Worm (Caenorhabditis elegans): ENCODE measurements around the gene C29A12.22.

DNA sequence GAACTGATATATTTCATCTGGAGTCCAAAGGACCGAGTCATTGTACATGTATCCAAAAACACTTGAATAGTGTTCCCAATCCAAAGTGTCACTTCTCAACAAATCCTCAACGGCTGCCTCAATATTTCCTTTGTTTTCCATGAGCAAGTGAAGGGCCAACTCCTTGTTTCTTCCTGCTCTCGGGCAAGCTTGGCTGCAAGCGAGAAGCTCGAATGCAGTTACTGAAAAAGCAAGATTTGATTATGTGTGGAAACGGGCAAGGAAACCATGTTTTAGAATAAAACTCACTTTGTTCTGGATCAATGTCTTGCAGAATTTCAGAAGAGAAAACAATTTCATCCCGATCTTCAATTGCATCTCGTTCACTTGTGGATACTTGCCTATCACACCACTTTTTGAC lies 42.3 kb downstream of the C29A12.22 start:
- TF ChIP-seq lin-29 (GFP tag; IDR thresholded peaks at IDR 0.05) (no peak), hif-1 (tag; optimal IDR thresholded peaks at IDR 0.05) (no peak), lir-3 (tag; optimal IDR thresholded peaks at IDR 0.05) (no peak), R02D3.7 (tag; optimal IDR thresholded peaks at IDR 0.05) (no peak), lsy-2 (tag; optimal IDR thresholded peaks at IDR 0.05) (no peak), pqm-1 (tag; optimal IDR thresholded peaks at IDR 0.05) (no peak), nhr-11 (tag; optimal IDR thresholded peaks at IDR 0.05) (no peak), dmd-8 (GFP tag; IDR thresholded peaks at IDR 0.05) (no peak), nhr-111 (GFP tag; optimal IDR thresholded peaks at IDR 0.05) (no peak), mdl-1 (tag; optimal IDR thresholded peaks at IDR 0.05) (no peak), unc-130 (GFP tag; optimal IDR thresholded peaks at IDR 0.05) (no peak), nhr-76 (tag; optimal IDR thresholded peaks at IDR 0.05) (no peak), Y105C5A.15 (GFP tag; IDR thresholded peaks at IDR 0.05) (no peak), cey-2 (tag; optimal IDR thresholded peaks at IDR 0.05; ENCODE audit: borderline replicate concordance, insufficient read depth) (no peak)
